Fruit fly (Drosophila melanogaster) Kc167 (cell line): ENCODE results near the gene CG43218.

Experiments used
- Myc ChIP-seq: fragments of >200 bp; optimal IDR thresholded peaks from 2 replicates; lab custom pipeline; 2017; ENCODE audit warnings: missing external identifiers
- Sin3A ChIP-seq: fragments of >200 bp; optimal IDR thresholded peaks from 2 replicates; lab custom pipeline; 2018; ENCODE audit warnings: missing external identifiers
- h ChIP-seq: fragments of >200 bp; optimal IDR thresholded peaks from 3 replicates; lab custom pipeline; 2018; ENCODE audit warnings: missing external identifiers
- insv ChIP-seq: fragments of >200 bp; optimal IDR thresholded peaks from 3 replicates; lab custom pipeline; 2018; ENCODE audit warnings: missing external identifiers
- psq ChIP-seq: fragments of >200 bp; optimal IDR thresholded peaks from 2 replicates; lab custom pipeline; 2017; ENCODE audit warnings: missing external identifiers
- ttk ChIP-seq: sonication (Bioruptor generic); optimal IDR thresholded peaks from 2 replicates; lab custom pipeline; 2017; ENCODE audit warnings: missing external identifiers

The CG43218 gene

dm6 chr3L:21256062-21257023, 1.5 kb upstream of the CG43218 start:
- TF ChIP-seq insv (lab: Kevin White, UChicago) (no peak), Sin3A (lab: Kevin White, UChicago) (no peak), psq (lab: Kevin White, UChicago) (no peak), Myc (lab: Kevin White, UChicago) (no peak), h (lab: Kevin White, UChicago) (no peak)

- no peak for TF ChIP-seq Myc (lab: Kevin White, UChicago)
- TF ChIP-seq insv (lab: Kevin White, UChicago): no peak
- TF ChIP-seq ttk (lab: Kevin White, UChicago): no peak
- TF ChIP-seq psq (lab: Kevin White, UChicago): no peak
- TF ChIP-seq h (lab: Kevin White, UChicago): no peak
- no peak for TF ChIP-seq Sin3A (lab: Kevin White, UChicago)
Measured at dm6 chr3L:21259257-21259656, 1.4 kb downstream of the CG43218 start.

dm6 chr3L:21261403-21262164, 3.8 kb downstream of the CG43218 start:
- TF ChIP-seq h (lab: Kevin White, UChicago): no peak
- TF ChIP-seq psq (lab: Kevin White, UChicago): no peak
- no peak for TF ChIP-seq ttk (lab: Kevin White, UChicago)
- no peak for TF ChIP-seq insv (lab: Kevin White, UChicago)
- TF ChIP-seq Sin3A (lab: Kevin White, UChicago): no peak
- TF ChIP-seq Myc (lab: Kevin White, UChicago): no peak

- TF ChIP-seq psq (lab: Kevin White, UChicago): no peak
- no peak for TF ChIP-seq insv (lab: Kevin White, UChicago)
- TF ChIP-seq Sin3A (lab: Kevin White, UChicago): no peak
- no peak for TF ChIP-seq h (lab: Kevin White, UChicago)
- no peak for TF ChIP-seq ttk (lab: Kevin White, UChicago)
- TF ChIP-seq Myc (lab: Kevin White, UChicago): no peak
Measured at dm6 chr3L:21262426-21262825, 4.6 kb downstream of the CG43218 start.

dm6 chr3L:21266101-21266656, 8.4 kb downstream of the CG43218 start:
- TF ChIP-seq psq (lab: Kevin White, UChicago) (no peak), insv (lab: Kevin White, UChicago) (no peak), h (lab: Kevin White, UChicago) (no peak), Myc (lab: Kevin White, UChicago) (no peak), ttk (lab: Kevin White, UChicago) (no peak), Sin3A (lab: Kevin White, UChicago) (no peak)

- TF ChIP-seq h (lab: Kevin White, UChicago) (no peak), psq (lab: Kevin White, UChicago) (no peak), ttk (lab: Kevin White, UChicago) (no peak), Sin3A (lab: Kevin White, UChicago) (no peak), insv (lab: Kevin White, UChicago) (no peak), Myc (lab: Kevin White, UChicago) (no peak)
Measured at dm6 chr3L:21267862-21268385, 10.1 kb downstream of the CG43218 start, which contains the start of gene CG9391. CG9391 (minus strand) TSS chr3L:21268335.

dm6 chr3L:21270480-21270879, 12.7 kb downstream of the CG43218 start, which contains the start of gene CG9389:
CG9389 (minus strand) TSS chr3L:21270580.
- no peak for TF ChIP-seq Myc (lab: Kevin White, UChicago)
- TF ChIP-seq h (lab: Kevin White, UChicago): no peak
- no peak for TF ChIP-seq ttk (lab: Kevin White, UChicago)
- no peak for TF ChIP-seq Sin3A (lab: Kevin White, UChicago)
- no peak for TF ChIP-seq insv (lab: Kevin White, UChicago)
- no peak for TF ChIP-seq psq (lab: Kevin White, UChicago)

- TF ChIP-seq Myc (lab: Kevin White, UChicago) (no peak), psq (lab: Kevin White, UChicago) (no peak), h (lab: Kevin White, UChicago) (no peak), Sin3A (lab: Kevin White, UChicago) (no peak), insv (lab: Kevin White, UChicago) (no peak), ttk (lab: Kevin White, UChicago) (no peak)
Measured at dm6 chr3L:21273504-21273903, 15.7 kb downstream of the CG43218 start.

dm6 chr3L:21275921-21276295, 18.1 kb downstream of the CG43218 start:
- no peak for TF ChIP-seq h (lab: Kevin White, UChicago)
- TF ChIP-seq Myc (lab: Kevin White, UChicago): no peak
- TF ChIP-seq Sin3A (lab: Kevin White, UChicago): no peak
- TF ChIP-seq ttk (lab: Kevin White, UChicago): no peak
- no peak for TF ChIP-seq insv (lab: Kevin White, UChicago)
- TF ChIP-seq psq (lab: Kevin White, UChicago): no peak
